Fruit fly (Drosophila melanogaster) whole organism, embryonic: ENCODE measurements around the gene hog.
A peak's percentile ranks its signal among the peaks of the same experiment; 100 is the strongest.

Experiments used
- BtbVII ChIP-seq: fragments of 200-800 bp; sonication (Bioruptor generic); optimal IDR thresholded peaks from 3 replicates; lab custom pipeline; 2017; ENCODE audit warnings: missing biosample characterization, mild to moderate bottlenecking, missing genetic modification characterization
- CG11696 ChIP-seq: fragments of 200-800 bp; sonication (Bioruptor generic); IDR thresholded peaks from 2 replicates; pipeline ENCODE4 v1.3.6; 2022; ENCODE audit warnings: missing biosample characterization, missing genetic modification characterization
- CG13287 ChIP-seq: fragments of 200-800 bp; sonication (Bioruptor generic); IDR thresholded peaks from 2 replicates; pipeline ENCODE4 v1.3.6; 2022; ENCODE audit warnings: missing biosample characterization, missing genetic modification characterization; ENCODE audit not compliant: partially characterized antibody
- CG14441 ChIP-seq: fragments of 200-800 bp; sonication (Bioruptor generic); IDR thresholded peaks from 2 replicates; pipeline ENCODE4 v1.3.6; 2022; ENCODE audit warnings: missing biosample characterization, missing genetic modification characterization
- CG14965 ChIP-seq: fragments of 200-800 bp; sonication (Bioruptor generic); optimal IDR thresholded peaks from 2 replicates; lab custom pipeline; 2016; ENCODE audit warnings: missing biosample characterization, missing genetic modification characterization, borderline replicate concordance
- CG16863 ChIP-seq: fragments of 200-800 bp; sonication (Bioruptor generic); optimal IDR thresholded peaks from 3 replicates; lab custom pipeline; 2016; ENCODE audit warnings: missing biosample characterization, missing genetic modification characterization
- CG17385 ChIP-seq: fragments of 200-800 bp; sonication (Bioruptor generic); optimal IDR thresholded peaks from 3 replicates; lab custom pipeline; 2018; ENCODE audit warnings: missing biosample characterization, mild to moderate bottlenecking, missing genetic modification characterization
- CG18262 ChIP-seq: fragments of 200-800 bp; optimal IDR thresholded peaks from 3 replicates; lab custom pipeline; 2019; ENCODE audit warnings: missing biosample characterization, mild to moderate bottlenecking, missing genetic modification characterization, moderate library complexity
- CG18476 ChIP-seq: fragments of 200-800 bp; sonication (Bioruptor generic); optimal IDR thresholded peaks from 2 replicates; lab custom pipeline; 2016; ENCODE audit warnings: missing biosample characterization, mild to moderate bottlenecking, missing genetic modification characterization
- CG2202 ChIP-seq: fragments of 200-800 bp; sonication (Bioruptor generic); optimal IDR thresholded peaks from 2 replicates; lab custom pipeline; 2018; ENCODE audit warnings: missing biosample characterization, mild to moderate bottlenecking, missing genetic modification characterization
- CG34376 ChIP-seq: fragments of 200-800 bp; sonication (Bioruptor generic); optimal IDR thresholded peaks from 2 replicates; lab custom pipeline; 2018; ENCODE audit warnings: missing biosample characterization, mild to moderate bottlenecking, missing genetic modification characterization
- CG3726 ChIP-seq: fragments of 200-800 bp; sonication (Bioruptor generic); IDR thresholded peaks from 3 replicates; pipeline ENCODE4, ENCODE4 v1.3.6; 2022; ENCODE audit warnings: missing biosample characterization, missing genetic modification characterization
- CG42726 ChIP-seq: fragments of 200-800 bp; sonication (Bioruptor generic); IDR thresholded peaks from 2 replicates; pipeline ENCODE4 v1.3.6; 2022; ENCODE audit warnings: missing biosample characterization, missing genetic modification characterization; ENCODE audit not compliant: partially characterized antibody
- CG4282 ChIP-seq: fragments of 200-800 bp; sonication (Bioruptor generic); optimal IDR thresholded peaks from 2 replicates; lab custom pipeline; 2016; ENCODE audit warnings: missing biosample characterization, missing genetic modification characterization
- CG6689 ChIP-seq: fragments of 200-800 bp; sonication (Bioruptor generic); IDR thresholded peaks from 2 replicates; pipeline ENCODE4 v1.3.6; 2022; ENCODE audit warnings: missing biosample characterization, missing genetic modification characterization
- CG7357 ChIP-seq: fragments of 200-800 bp; sonication (Bioruptor generic); IDR thresholded peaks from 3 replicates; pipeline ENCODE4 v1.3.6; 2022; ENCODE audit warnings: missing biosample characterization, missing genetic modification characterization
- CG8944 ChIP-seq: fragments of 200-800 bp; sonication (Bioruptor generic); optimal IDR thresholded peaks from 3 replicates; lab custom pipeline; 2016; ENCODE audit warnings: missing biosample characterization, missing genetic modification characterization
- CG9437 ChIP-seq: fragments of 200-800 bp; sonication (Bioruptor generic); optimal IDR thresholded peaks from 2 replicates; lab custom pipeline; 2018; ENCODE audit warnings: missing biosample characterization, mild to moderate bottlenecking, missing genetic modification characterization
- Dip2 ChIP-seq: fragments of 200-800 bp; sonication (Bioruptor generic); IDR thresholded peaks from 2 replicates; pipeline ENCODE4 v1.3.6; 2022; ENCODE audit warnings: missing biosample characterization, missing genetic modification characterization
- E2f2 ChIP-seq: fragments of 200-800 bp; sonication (Bioruptor generic); IDR thresholded peaks from 2 replicates; pipeline ENCODE4 v1.3.6; 2022; ENCODE audit warnings: missing biosample characterization, missing genetic modification characterization
- Fer3 ChIP-seq: fragments of 200-800 bp; sonication (Bioruptor generic); optimal IDR thresholded peaks from 2 replicates; lab custom pipeline; 2018; ENCODE audit warnings: missing biosample characterization, mild to moderate bottlenecking, missing genetic modification characterization, moderate library complexity
- Gug ChIP-seq: fragments of 200-800 bp; sonication (Bioruptor generic); IDR thresholded peaks from 4 replicates; pipeline ENCODE4 v1.3.6; 2022; ENCODE audit warnings: missing biosample characterization, missing genetic modification characterization
- HHEX ChIP-seq: fragments of 200-800 bp; sonication (Bioruptor generic); optimal IDR thresholded peaks from 3 replicates; lab custom pipeline; 2017; ENCODE audit warnings: missing biosample characterization, mild to moderate bottlenecking, missing genetic modification characterization, missing genetic modification reagents
- Max ChIP-seq: fragments of 200-800 bp; sonication (Bioruptor generic); optimal IDR thresholded peaks from 2 replicates; lab custom pipeline; 2016; ENCODE audit warnings: missing biosample characterization, mild to moderate bottlenecking, missing genetic modification characterization
- Ravus ChIP-seq: fragments of 200-800 bp; sonication (Bioruptor generic); IDR thresholded peaks from 2 replicates; pipeline ENCODE4 v1.3.6; 2022; ENCODE audit warnings: missing biosample characterization, missing genetic modification characterization
- Xbp1 ChIP-seq: fragments of 200-800 bp; sonication (Bioruptor generic); optimal IDR thresholded peaks from 3 replicates; lab custom pipeline; 2016; ENCODE audit warnings: missing biosample characterization, mild to moderate bottlenecking, missing genetic modification characterization
- ac ChIP-seq: fragments of 200-800 bp; sonication (Bioruptor generic); optimal IDR thresholded peaks from 3 replicates; lab custom pipeline; 2017; ENCODE audit warnings: missing biosample characterization, mild to moderate bottlenecking, missing genetic modification characterization
- al ChIP-seq: fragments of 200-800 bp; sonication (Bioruptor generic); IDR thresholded peaks from 2 replicates; pipeline ENCODE4 v1.3.6; 2022; ENCODE audit warnings: missing biosample characterization, missing genetic modification characterization
- cwo ChIP-seq: fragments of 200-800 bp; sonication (Bioruptor generic); optimal IDR thresholded peaks from 3 replicates; lab custom pipeline; 2017; ENCODE audit warnings: missing biosample characterization, missing genetic modification characterization, mild to moderate bottlenecking, moderate library complexity, missing genetic modification reagents
- dmrt99B ChIP-seq: fragments of 200-800 bp; sonication (Bioruptor generic); optimal IDR thresholded peaks from 2 replicates; lab custom pipeline; 2018; ENCODE audit warnings: missing biosample characterization, mild to moderate bottlenecking, missing genetic modification characterization, moderate library complexity
- ewg ChIP-seq: fragments of 200-800 bp; sonication (Bioruptor generic); optimal IDR thresholded peaks from 3 replicates; lab custom pipeline; 2017; ENCODE audit warnings: mild to moderate bottlenecking, missing biosample characterization, missing genetic modification reagents, missing genetic modification characterization
- fd102C ChIP-seq: fragments of 200-800 bp; sonication (Bioruptor generic); optimal IDR thresholded peaks from 2 replicates; lab custom pipeline; 2018; ENCODE audit warnings: missing biosample characterization, mild to moderate bottlenecking, missing genetic modification characterization, moderate library complexity
- gro ChIP-seq: fragments of 200-800 bp; sonication (Bioruptor generic); optimal IDR thresholded peaks from 2 replicates; lab custom pipeline; 2016; ENCODE audit warnings: missing biosample characterization, missing genetic modification characterization
- ind ChIP-seq: fragments of 200-800 bp; sonication (Bioruptor generic); optimal IDR thresholded peaks from 3 replicates; lab custom pipeline; 2016; ENCODE audit warnings: missing biosample characterization, missing genetic modification characterization
- insv ChIP-seq, 2 experiments: fragments of 200-800 bp; sonication (Bioruptor generic); optimal IDR thresholded peaks; 3 replicates each; lab custom pipeline; 2016 to 2018; ENCODE audit warnings: missing biosample characterization in 2 of 2, missing genetic modification characterization in 2 of 2
- inv ChIP-seq: fragments of 200-800 bp; sonication (Bioruptor generic); IDR thresholded peaks from 2 replicates; pipeline ENCODE4 v1.3.6; 2022; ENCODE audit warnings: missing biosample characterization, missing genetic modification characterization; ENCODE audit not compliant: partially characterized antibody
- jigr1 ChIP-seq: fragments of 200-800 bp; sonication (Bioruptor generic); IDR thresholded peaks from 3 replicates; pipeline ENCODE4 v1.3.6; 2022; ENCODE audit warnings: missing biosample characterization, missing genetic modification characterization
- kni ChIP-seq: fragments of 200-800 bp; sonication (Bioruptor generic); optimal IDR thresholded peaks from 3 replicates; lab custom pipeline; 2017; ENCODE audit warnings: mild to moderate bottlenecking, missing biosample characterization, missing genetic modification reagents, missing genetic modification characterization
- lilli ChIP-seq: fragments of 200-800 bp; sonication (Bioruptor generic); optimal IDR thresholded peaks from 3 replicates; lab custom pipeline; 2016; ENCODE audit warnings: missing biosample characterization, missing genetic modification characterization
- otp ChIP-seq: fragments of 200-800 bp; sonication (Bioruptor generic); IDR thresholded peaks from 3 replicates; pipeline ENCODE4, ENCODE4 v1.3.6; 2022; ENCODE audit warnings: missing biosample characterization, missing genetic modification characterization
- pita ChIP-seq: fragments of 200-800 bp; sonication (Bioruptor generic); optimal IDR thresholded peaks from 2 replicates; lab custom pipeline; 2017; ENCODE audit warnings: missing biosample characterization, mild to moderate bottlenecking, missing genetic modification characterization
- psq ChIP-seq: fragments of 200-800 bp; sonication (Bioruptor generic); optimal IDR thresholded peaks from 2 replicates; lab custom pipeline; 2017; ENCODE audit warnings: missing biosample characterization, missing genetic modification characterization
- pzg ChIP-seq: fragments of 200-800 bp; sonication (Bioruptor generic); optimal IDR thresholded peaks from 3 replicates; lab custom pipeline; 2018; ENCODE audit warnings: missing biosample characterization, mild to moderate bottlenecking, missing genetic modification characterization, moderate library complexity
- row ChIP-seq: fragments of 200-800 bp; sonication (Bioruptor generic); IDR thresholded peaks from 3 replicates; pipeline ENCODE4 v1.3.6; 2022; ENCODE audit warnings: missing biosample characterization, missing genetic modification characterization
- salm ChIP-seq: fragments of 200-800 bp; sonication (Bioruptor generic); optimal IDR thresholded peaks from 2 replicates; lab custom pipeline; 2018; ENCODE audit warnings: missing biosample characterization, mild to moderate bottlenecking, missing genetic modification characterization
- sim ChIP-seq: fragments of 200-800 bp; sonication (Bioruptor generic); IDR thresholded peaks from 2 replicates; pipeline ENCODE4 v1.3.6; 2022; ENCODE audit warnings: missing biosample characterization, missing genetic modification characterization
- slou ChIP-seq: fragments of 200-800 bp; sonication (Bioruptor generic); optimal IDR thresholded peaks from 3 replicates; lab custom pipeline; 2016; ENCODE audit warnings: missing biosample characterization, missing genetic modification characterization
- tin ChIP-seq: fragments of 200-800 bp; sonication (Bioruptor generic); optimal IDR thresholded peaks from 3 replicates; lab custom pipeline; 2016; ENCODE audit warnings: missing biosample characterization, missing genetic modification characterization
- toy ChIP-seq: fragments of 200-800 bp; sonication (Bioruptor generic); IDR thresholded peaks from 2 replicates; pipeline ENCODE4 v1.3.6; 2022; ENCODE audit warnings: missing biosample characterization, missing genetic modification characterization
- unpg ChIP-seq: fragments of 200-800 bp; sonication (Bioruptor generic); optimal IDR thresholded peaks from 3 replicates; lab custom pipeline; 2018; ENCODE audit warnings: missing biosample characterization, mild to moderate bottlenecking, missing genetic modification characterization, moderate library complexity
- vvl ChIP-seq: fragments of 200-800 bp; sonication (Bioruptor generic); IDR thresholded peaks from 2 replicates; pipeline ENCODE4 v1.3.6; 2022; ENCODE audit warnings: missing biosample characterization, missing genetic modification characterization
- zfh1 ChIP-seq: fragments of 200-800 bp; sonication (Bioruptor generic); IDR thresholded peaks from 3 replicates; pipeline ENCODE4 v1.3.6; 2022; ENCODE audit warnings: missing biosample characterization, missing genetic modification characterization

hog gene

DNA sequence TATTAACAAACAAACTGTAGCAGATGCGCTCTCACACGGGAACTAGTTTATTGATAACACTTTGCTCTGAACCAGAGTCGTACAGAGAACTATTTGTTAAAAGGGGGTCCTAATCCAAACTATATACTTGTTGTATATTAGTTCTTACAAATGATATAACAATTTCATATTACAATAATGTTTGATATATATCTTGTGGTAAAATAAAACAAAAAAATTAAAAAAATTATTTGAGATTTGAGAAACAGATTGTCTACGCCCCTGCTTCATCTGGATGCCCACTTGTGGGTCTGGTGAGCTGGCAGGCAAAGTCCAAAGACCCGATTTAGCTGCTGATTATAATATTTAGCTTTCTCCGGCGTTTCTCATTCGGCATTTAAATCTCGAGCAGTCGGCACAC lies 39.6 kb downstream of the hog start, which contains the start of gene CG5321 (continued):
- TF ChIP-seq inv (GFP tag; lab: Robert Waterston, UW) (no peak), cwo (peak; percentile 28), sim (no peak), Gug (no peak), Fer3 (tag; lab: Kevin White, UChicago) (peak; percentile 53), CG14441 (GFP tag; lab: Robert Waterston, UW) (peak; percentile 40; the same call in 1 of the 2 replicates), CG11696 (GFP tag; lab: Robert Waterston, UW) (no peak), Max (GFP tag; lab: Kevin White, UChicago) (no peak), CG14965 (GFP tag; lab: Kevin White, UChicago) (no peak), ind (GFP tag; lab: Kevin White, UChicago) (peak; percentile 42), CG7357 (GFP tag; lab: Robert Waterston, UW) (no peak), CG18476 (GFP tag; lab: Kevin White, UChicago) (no peak), CG2202 (tag; lab: Kevin White, UChicago) (peak; percentile 10), ac (GFP tag; lab: Kevin White, UChicago) (no peak), Dip2 (GFP tag; lab: Robert Waterston, UW) (no peak), lilli (peak; percentile 15), kni (GFP tag; lab: Kevin White, UChicago) (no peak), insv (GFP tag; optimal IDR thresholded peaks at IDR 0.05; lab: Kevin White, UChicago) (no peak), vvl (GFP tag; lab: Robert Waterston, UW) (peak; percentile 64; the same call in 1 of the 2 replicates), E2f2 (GFP tag; lab: Robert Waterston, UW) (no peak), CG6689 (GFP tag; lab: Robert Waterston, UW) (peak; percentile 34), HHEX (no peak), psq (GFP tag; lab: Kevin White, UChicago) (no peak), pita (GFP tag; lab: Kevin White, UChicago) (no peak), pzg (GFP tag; lab: Kevin White, UChicago) (no peak), CG4282 (GFP tag; lab: Kevin White, UChicago) (no peak), unpg (GFP tag; lab: Kevin White, UChicago) (peak; percentile 74), BtbVII (GFP tag; lab: Kevin White, UChicago) (no peak), toy (GFP tag; lab: Robert Waterston, UW) (no peak), Xbp1 (GFP tag; lab: Kevin White, UChicago) (peak; percentile 40), CG16863 (GFP tag; lab: Kevin White, UChicago) (no peak), CG34376 (no peak), tin (GFP tag; lab: Kevin White, UChicago) (peak; percentile 5), gro (GFP tag; lab: Kevin White, UChicago) (no peak), CG17385 (GFP tag; lab: Kevin White, UChicago) (peak; percentile 41), slou (no peak), jigr1 (GFP tag; lab: Robert Waterston, UW) (no peak), dmrt99B (tag; lab: Kevin White, UChicago) (peak; percentile 66), Ravus (GFP tag; lab: Robert Waterston, UW) (no peak), fd102C (no peak), CG13287 (GFP tag; lab: Robert Waterston, UW) (no peak), zfh1 (GFP tag; lab: Robert Waterston, UW) (peak; percentile 47; the same call in 1 of the 3 replicates), CG9437 (no peak), CG42726 (no peak), al (no peak), ewg (GFP tag; lab: Kevin White, UChicago) (no peak), CG18262 (tag; lab: Kevin White, UChicago) (peak; percentile 73), otp (peak; percentile 21; the same call in 1 of the 3 replicates), CG8944 (GFP tag; lab: Kevin White, UChicago) (no peak), CG3726 (GFP tag; lab: Robert Waterston, UW) (no peak), salm (tag; lab: Kevin White, UChicago) (peak; percentile 7), row (GFP tag; lab: Robert Waterston, UW) (peak; percentile 70)
